Worm (Caenorhabditis elegans) whole organism, midembryonic: ENCODE measurements around the gene tag-281.

ENCODE experiments used
- T22C8.4 ChIP-seq: fragments of 200-800 bp; sonication (Bioruptor generic); IDR thresholded peaks from 2 replicates; pipeline ENCODE4 v1.3.6; 2022; ENCODE audit warnings: missing genetic modification characterization, missing compliant biosample characterization
- med-1 ChIP-seq: sonication (generic microtip); optimal IDR thresholded peaks from 2 replicates; lab custom pipeline; 2017; ENCODE audit warnings: missing genetic modification characterization, mild to moderate bottlenecking, missing compliant biosample characterization, antibody characterized with exemption, missing genetic modification reagents; ENCODE audit not compliant: insufficient read depth
- ref-1 ChIP-seq: fragments of 200-800 bp; sonication (Bioruptor generic); conservative IDR thresholded peaks from 2 replicates; pipeline ENCODE4 v1.3.6; 2022; ENCODE audit warnings: missing genetic modification reagents, missing genetic modification characterization, missing compliant biosample characterization
- tab-1 ChIP-seq: fragments of 200-800 bp; sonication (Bioruptor generic); IDR thresholded peaks from 2 replicates; pipeline ENCODE4 v1.3.6; 2022; ENCODE audit warnings: missing genetic modification characterization, missing compliant biosample characterization
- ztf-29 ChIP-seq: fragments of 200-800 bp; sonication (Bioruptor generic); IDR thresholded peaks from 2 replicates; pipeline ENCODE4 v1.3.6; 2022; ENCODE audit warnings: missing genetic modification reagents, missing genetic modification characterization, missing compliant biosample characterization

ce11 chrII:12438441-12438840 is 21.1 kb upstream of the tag-281 start, which contains the start of gene Y57A10C.9:
- TF ChIP-seq med-1 (GFP tag; lab: Kevin White, UChicago) (no peak), ztf-29 (GFP tag; lab: Robert Waterston, UW) (no peak), T22C8.4 (GFP tag; lab: Robert Waterston, UW) (no peak), tab-1 (GFP tag; lab: Robert Waterston, UW) (no peak), ref-1 (GFP tag; lab: Robert Waterston, UW) (no peak)
